Worm (Caenorhabditis elegans) whole organism, young adult: ENCODE data around the gene C39B10.4.

ENCODE experiments used
- B0019.2 ChIP-seq: fragments of 200-800 bp; sonication (Bioruptor generic); conservative IDR thresholded peaks from 2 replicates; pipeline ENCODE4 v1.3.6; 2022; ENCODE audit warnings: missing genetic modification reagents, missing genetic modification characterization, missing compliant biosample characterization
- B0035.1 ChIP-seq: sonication (generic microtip); optimal IDR thresholded peaks from 2 replicates; lab custom pipeline; 2016; ENCODE audit warnings: missing genetic modification characterization, mild to moderate bottlenecking, missing compliant biosample characterization, missing genotype, missing genetic modification reagents
- B0336.3 ChIP-seq: fragments of 200-800 bp; sonication (Bioruptor generic); IDR thresholded peaks from 2 replicates; pipeline ENCODE4 v1.3.6; 2022; ENCODE audit warnings: missing genetic modification characterization, missing compliant biosample characterization
- C17E4.6 ChIP-seq: fragments of 200-800 bp; sonication (Bioruptor generic); IDR thresholded peaks from 2 replicates; pipeline ENCODE4 v1.3.6; 2022; ENCODE audit warnings: missing genetic modification reagents, missing genetic modification characterization, missing compliant biosample characterization
- F33H1.4 ChIP-seq: fragments of 200-800 bp; sonication (Bioruptor generic); IDR thresholded peaks from 2 replicates; pipeline ENCODE4 v1.3.6; 2022; ENCODE audit warnings: missing genetic modification reagents, missing genetic modification characterization, missing compliant biosample characterization
- F55B11.4 ChIP-seq: sonication (generic microtip); optimal IDR thresholded peaks from 2 replicates; lab custom pipeline; 2016; ENCODE audit warnings: missing compliant biosample characterization, missing genetic modification characterization, borderline replicate concordance; ENCODE audit not compliant: insufficient read depth
- K11D2.4 ChIP-seq: fragments of 200-800 bp; sonication (Bioruptor generic); IDR thresholded peaks from 2 replicates; pipeline ENCODE4 v1.3.6; 2022; ENCODE audit warnings: missing genetic modification reagents, missing genetic modification characterization, missing compliant biosample characterization
- K12H6.12 ChIP-seq: fragments of 200-800 bp; sonication (Bioruptor generic); optimal IDR thresholded peaks from 2 replicates; lab custom pipeline; 2018; ENCODE audit warnings: mild to moderate bottlenecking, missing genetic modification characterization, missing compliant biosample characterization
- ZK185.1 ChIP-seq: sonication (generic microtip); optimal IDR thresholded peaks from 2 replicates; lab custom pipeline; 2016; ENCODE audit warnings: mild to moderate bottlenecking, missing genetic modification characterization, missing compliant biosample characterization; ENCODE audit not compliant: poor library complexity, severe bottlenecking
- akir-1 ChIP-seq: fragments of 200-800 bp; sonication (Bioruptor generic); optimal IDR thresholded peaks from 2 replicates; lab custom pipeline; 2018; ENCODE audit warnings: mild to moderate bottlenecking, missing genetic modification characterization, moderate library complexity, missing compliant biosample characterization
- ama-1 ChIP-seq, 3 experiments: fragments of 150-350 bp in 1 of 3; sonication (generic microtip) in 2 of 3; optimal IDR thresholded peaks; 2 replicates each; lab custom pipeline; 2014 to 2018; ENCODE audit warnings: missing biosample characterization in 2 of 3, missing genetic modification characterization in 2 of 3, missing genetic modification reagents in 2 of 3
- attf-5 ChIP-seq: fragments of 200-800 bp; sonication (Bioruptor generic); optimal IDR thresholded peaks from 2 replicates; lab custom pipeline; 2018; ENCODE audit warnings: mild to moderate bottlenecking, missing genetic modification characterization, missing compliant biosample characterization
- bed-2 ChIP-seq: fragments of 200-800 bp; sonication (Bioruptor generic); IDR thresholded peaks from 2 replicates; pipeline ENCODE4 v1.3.6; 2022; ENCODE audit warnings: missing genetic modification reagents, missing genetic modification characterization, missing compliant biosample characterization
- ccch-3 ChIP-seq: fragments of 200-800 bp; sonication (Bioruptor generic); optimal IDR thresholded peaks from 2 replicates; lab custom pipeline; 2018; ENCODE audit warnings: mild to moderate bottlenecking, missing genetic modification characterization, missing compliant biosample characterization
- ceh-27 ChIP-seq: fragments of 200-800 bp; sonication (Bioruptor generic); optimal IDR thresholded peaks from 2 replicates; lab custom pipeline; 2018; ENCODE audit warnings: mild to moderate bottlenecking, missing genetic modification characterization, moderate library complexity, missing compliant biosample characterization
- ceh-58 ChIP-seq: fragments of 200-800 bp; sonication (Bioruptor generic); IDR thresholded peaks from 2 replicates; pipeline ENCODE4 v1.3.6; 2022; ENCODE audit warnings: missing genetic modification characterization, missing compliant biosample characterization
- ceh-79 ChIP-seq: sonication (generic microtip); optimal IDR thresholded peaks from 2 replicates; lab custom pipeline; 2017; ENCODE audit warnings: mild to moderate bottlenecking, missing genetic modification characterization, missing compliant biosample characterization
- chd-7 ChIP-seq: sonication (generic microtip); optimal IDR thresholded peaks from 2 replicates; lab custom pipeline; 2016; ENCODE audit warnings: mild to moderate bottlenecking, missing genetic modification characterization, moderate library complexity, missing compliant biosample characterization
- dox-1 ChIP-seq: fragments of 200-800 bp; sonication (Bioruptor generic); IDR thresholded peaks from 2 replicates; pipeline ENCODE4 v1.3.6; 2022; ENCODE audit warnings: missing genetic modification reagents, missing genetic modification characterization, missing compliant biosample characterization
- egl-44 ChIP-seq: fragments of 200-800 bp; sonication (Bioruptor generic); IDR thresholded peaks from 2 replicates; pipeline ENCODE4 v1.3.6; 2022; ENCODE audit warnings: missing genetic modification reagents, missing genetic modification characterization, missing compliant biosample characterization
- hsf-1 ChIP-seq: fragments of 200-800 bp; sonication (Bioruptor generic); IDR thresholded peaks from 2 replicates; pipeline ENCODE4 v1.3.6; 2022; ENCODE audit warnings: missing genetic modification reagents, missing genetic modification characterization, missing compliant biosample characterization
- lin-35 ChIP-seq, 3 experiments: fragments of 150-350 bp in 2 of 3; sonication (generic microtip) in 1 of 3; optimal IDR thresholded peaks; 2 replicates each; lab custom pipeline; 2014 to 2018; ENCODE audit warnings: missing biosample characterization in 3 of 3, missing genetic modification characterization in 3 of 3, missing genetic modification reagents in 3 of 3
- lsl-1 ChIP-seq: fragments of 200-800 bp; sonication (Bioruptor generic); optimal IDR thresholded peaks from 2 replicates; lab custom pipeline; 2018; ENCODE audit warnings: mild to moderate bottlenecking, missing genetic modification characterization, moderate library complexity, missing compliant biosample characterization
- mel-28 ChIP-seq: sonication (generic microtip); optimal IDR thresholded peaks from 2 replicates; lab custom pipeline; 2016; ENCODE audit warnings: borderline replicate concordance, mild to moderate bottlenecking, missing genetic modification characterization, missing compliant biosample characterization
- mes-4 ChIP-seq: sonication (generic microtip); optimal IDR thresholded peaks from 2 replicates; lab custom pipeline; 2016; ENCODE audit warnings: missing genotype, missing genetic modification characterization, missing compliant biosample characterization
- nfya-1 ChIP-seq: sonication (generic microtip); optimal IDR thresholded peaks from 2 replicates; lab custom pipeline; 2017; ENCODE audit warnings: antibody characterized with exemption, missing compliant biosample characterization, missing genetic modification characterization, borderline replicate concordance; ENCODE audit not compliant: insufficient read depth
- nfya-2 ChIP-seq: fragments of 200-800 bp; sonication (Bioruptor generic); IDR thresholded peaks from 2 replicates; pipeline ENCODE4 v1.3.6; 2022; ENCODE audit warnings: missing genetic modification reagents, missing genetic modification characterization, missing compliant biosample characterization
- nhr-179 ChIP-seq: sonication (generic microtip); optimal IDR thresholded peaks from 2 replicates; lab custom pipeline; 2016; ENCODE audit warnings: mild to moderate bottlenecking, missing genetic modification characterization, missing compliant biosample characterization
- nhr-27 ChIP-seq: fragments of 200-800 bp; sonication (Bioruptor generic); optimal IDR thresholded peaks from 2 replicates; lab custom pipeline; 2018; ENCODE audit warnings: mild to moderate bottlenecking, missing genetic modification characterization, moderate library complexity, missing compliant biosample characterization
- nhr-80 ChIP-seq: sonication (generic microtip); optimal IDR thresholded peaks from 2 replicates; lab custom pipeline; 2016; ENCODE audit warnings: missing genetic modification characterization, missing compliant biosample characterization
- pbrm-1 ChIP-seq: fragments of 200-800 bp; sonication (Bioruptor generic); IDR thresholded peaks from 2 replicates; pipeline ENCODE4 v1.3.6; 2022; ENCODE audit warnings: missing genetic modification reagents, missing genetic modification characterization, missing compliant biosample characterization
- rec-8 ChIP-seq, 2 experiments: sonication (generic microtip); optimal IDR thresholded peaks; 2 replicates each; lab custom pipeline; 2016; ENCODE audit warnings: mild to moderate bottlenecking in 2 of 2, missing genetic modification characterization in 2 of 2, missing genetic modification reagents in 2 of 2, missing genotype in 2 of 2, missing biosample characterization in 1 of 2, missing compliant biosample characterization in 1 of 2, moderate library complexity in 1 of 2
- repo-1 ChIP-seq: sonication (generic microtip); optimal IDR thresholded peaks from 2 replicates; lab custom pipeline; 2017; ENCODE audit warnings: mild to moderate bottlenecking, missing genetic modification characterization, missing compliant biosample characterization
- sdz-38 ChIP-seq: sonication (generic microtip); optimal IDR thresholded peaks from 2 replicates; lab custom pipeline; 2016; ENCODE audit warnings: missing genotype, missing genetic modification characterization, missing compliant biosample characterization
- sea-2 ChIP-seq: fragments of 200-800 bp; sonication (Bioruptor generic); IDR thresholded peaks from 2 replicates; pipeline ENCODE4 v1.3.6; 2022; ENCODE audit warnings: missing genetic modification characterization, missing compliant biosample characterization
- snpc-4 ChIP-seq, 5 experiments: fragments of 150-350 bp in 1 of 5; sonication (generic microtip) in 4 of 5; optimal IDR thresholded peaks; 2 replicates each; lab custom pipeline; 2014 to 2018; ENCODE audit warnings: missing genetic modification characterization in 5 of 5, missing biosample characterization in 3 of 5, antibody characterized with exemption in 2 of 5, mild to moderate bottlenecking in 2 of 5, missing compliant biosample characterization in 2 of 5, missing genotype in 2 of 5, moderate library complexity in 2 of 5, missing genetic modification reagents in 1 of 5
- tlf-1 ChIP-seq: fragments of 200-800 bp; sonication (Bioruptor generic); optimal IDR thresholded peaks from 2 replicates; lab custom pipeline; 2018; ENCODE audit warnings: mild to moderate bottlenecking, missing genetic modification characterization, missing compliant biosample characterization
- unc-130 ChIP-seq: sonication (generic microtip); optimal IDR thresholded peaks from 2 replicates; lab custom pipeline; 2016; ENCODE audit warnings: missing genetic modification reagents, missing genetic modification characterization, missing compliant biosample characterization
- zfh-2 ChIP-seq: fragments of 200-800 bp; sonication (Bioruptor generic); conservative IDR thresholded peaks from 2 replicates; pipeline ENCODE4 v1.3.6; 2022; ENCODE audit warnings: missing genetic modification reagents, missing genetic modification characterization, missing compliant biosample characterization
- ztf-22 ChIP-seq: fragments of 200-800 bp; sonication (Bioruptor generic); optimal IDR thresholded peaks from 2 replicates; lab custom pipeline; 2018; ENCODE audit warnings: mild to moderate bottlenecking, missing genetic modification characterization, moderate library complexity, missing compliant biosample characterization
- ztf-26 ChIP-seq: sonication (generic microtip); optimal IDR thresholded peaks from 2 replicates; lab custom pipeline; 2017; ENCODE audit warnings: missing genetic modification characterization, missing compliant biosample characterization
- ztf-6 ChIP-seq: fragments of 200-800 bp; sonication (Bioruptor generic); IDR thresholded peaks from 2 replicates; pipeline ENCODE4 v1.3.6; 2022; ENCODE audit warnings: missing genetic modification reagents, missing genetic modification characterization, missing compliant biosample characterization

The C39B10.4 gene

DNA sequence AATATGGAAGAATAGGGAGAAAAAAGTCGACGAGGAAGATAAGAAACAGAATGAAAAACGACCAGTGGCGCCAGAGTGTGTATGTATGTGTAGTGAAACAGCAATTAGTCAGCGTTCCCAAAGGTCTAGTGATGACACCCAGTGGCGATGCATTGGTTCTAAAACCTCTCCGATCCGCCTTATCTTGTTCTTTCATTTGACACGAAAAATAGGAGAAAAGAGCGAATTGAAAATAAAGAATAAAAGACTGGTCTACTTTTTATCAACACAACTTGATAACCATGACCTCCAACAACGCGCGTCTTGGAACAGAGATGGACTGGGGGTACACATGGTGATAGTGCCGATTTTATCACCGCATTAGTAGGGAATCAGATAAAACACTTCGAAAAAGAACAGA, 13.9 kb upstream of the C39B10.4 start:
- no peak for TF ChIP-seq sea-2 (GFP tag; lab: Robert Waterston, UW)
- no peak for TF ChIP-seq repo-1 (tag; lab: Kevin White, UChicago)
- TF ChIP-seq dox-1 (GFP tag; lab: Robert Waterston, UW) = 0 out of 2 replicates have a peak, but pooled peaks have one; percentile 18
- TF ChIP-seq nhr-80 = peak; percentile 73

DNA sequence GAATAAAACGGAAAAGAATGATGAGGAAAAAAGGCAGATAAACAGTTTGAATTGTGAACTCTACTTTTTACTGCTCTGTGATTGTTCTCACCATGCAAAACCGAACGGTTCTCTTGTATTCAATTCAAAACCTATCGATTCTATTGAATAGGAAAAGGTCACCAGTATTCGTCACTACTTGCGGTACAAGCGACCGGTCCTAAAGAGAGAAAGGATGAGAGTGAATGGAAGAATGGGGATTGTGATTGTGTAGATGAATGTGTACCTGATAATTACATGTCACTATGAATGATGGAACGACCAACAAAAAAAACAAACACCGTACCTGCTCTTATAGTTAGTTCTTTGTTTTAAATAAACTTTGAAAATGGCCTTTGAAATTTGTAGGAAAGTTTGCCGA, 12.0 kb upstream of the C39B10.4 start:
- TF ChIP-seq attf-5 (GFP tag; lab: Kevin White, UChicago) = no peak
- no peak for TF ChIP-seq egl-44 (GFP tag; lab: Robert Waterston, UW)
- TF ChIP-seq lsl-1 = no peak
- no peak for TF ChIP-seq ccch-3 (GFP tag; lab: Kevin White, UChicago)
- TF ChIP-seq lin-35 (GFP tag; optimal IDR thresholded peaks at IDR 0.05; lab: Kevin White, UChicago) = no peak
- TF ChIP-seq repo-1 (tag; lab: Kevin White, UChicago) = no peak

DNA sequence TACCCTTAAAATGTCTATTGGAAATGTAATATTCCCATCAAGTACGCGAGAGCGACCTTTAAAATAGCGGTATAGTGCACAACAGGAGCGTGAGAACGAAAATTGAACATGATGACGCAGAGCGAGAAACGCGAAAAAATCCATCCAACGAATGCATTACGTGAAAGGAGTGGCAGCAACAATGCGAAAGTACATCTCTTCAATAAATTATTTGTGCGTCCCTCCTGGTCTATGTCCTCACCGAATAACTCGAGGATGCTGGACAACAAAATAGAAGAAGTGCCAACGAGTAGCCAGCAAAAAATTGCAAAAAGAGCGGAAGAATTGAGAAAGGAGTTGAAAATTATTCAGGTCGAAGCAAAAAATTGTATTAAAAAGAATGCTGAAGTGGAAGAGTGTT, 10.9 kb upstream of the C39B10.4 start:
- TF ChIP-seq ceh-27 (peak; percentile 30), ztf-26 (tag; lab: Kevin White, UChicago) (no peak)

DNA sequence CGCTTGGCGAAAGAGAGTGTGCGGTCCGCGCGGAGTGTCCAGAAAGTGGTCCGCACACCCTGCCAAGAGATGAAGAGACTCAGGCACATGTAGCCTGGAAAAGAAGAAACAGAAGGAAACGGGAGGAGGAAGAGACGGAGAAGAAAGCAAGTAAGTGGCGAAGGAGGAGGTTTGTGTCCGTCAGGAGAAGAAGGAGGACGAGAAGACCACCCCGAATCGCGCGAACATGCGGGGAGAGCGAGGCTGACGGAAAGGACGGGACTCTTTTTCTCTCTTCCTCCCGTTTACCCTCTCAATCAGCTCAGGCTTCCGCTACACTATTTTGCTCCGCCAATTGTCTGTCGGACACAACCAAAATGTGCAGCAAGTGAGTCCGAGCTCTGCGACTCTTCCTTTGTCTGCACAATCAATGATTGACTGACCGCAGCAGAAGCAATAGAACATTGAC, 9.3 kb upstream of the C39B10.4 start:
- TF ChIP-seq B0336.3 (no peak; the same call in 1 of the 2 replicates), rec-8 (tag; optimal IDR thresholded peaks at IDR 0.05; lab: Kevin White, UChicago) (no peak), F55B11.4 (tag; lab: Kevin White, UChicago) (no peak), ztf-6 (GFP tag; lab: Robert Waterston, UW) (peak; percentile 60; the same call in 1 of the 2 replicates), lsl-1 (no peak), nfya-1 (tag; lab: Kevin White, UChicago) (no peak), hsf-1 (no peak), ceh-79 (tag; lab: Kevin White, UChicago) (no peak), K11D2.4 (GFP tag; lab: Robert Waterston, UW) (peak; percentile 64; the same call in 1 of the 2 replicates), nhr-27 (tag; lab: Kevin White, UChicago) (no peak), ceh-58 (GFP tag; lab: Robert Waterston, UW) (no peak), F33H1.4 (GFP tag; lab: Robert Waterston, UW) (no peak), bed-2 (GFP tag; lab: Robert Waterston, UW) (peak; percentile 50; the same call in 1 of the 2 replicates), K12H6.12 (peak; percentile 89), snpc-4 (GFP tag; optimal IDR thresholded peaks at IDR 0.05; lab: Kevin White, UChicago) (no peak), snpc-4 (tag; optimal IDR thresholded peaks at IDR 0.05; lab: Kevin White, UChicago) (no peak), C17E4.6 (GFP tag; lab: Robert Waterston, UW) (no peak), ztf-22 (GFP tag; lab: Kevin White, UChicago) (no peak), sdz-38 (no peak), lin-35 (GFP tag; optimal IDR thresholded peaks at IDR 0.05; lab: Kevin White, UChicago) (no peak), B0035.1 (tag; lab: Kevin White, UChicago) (no peak), zfh-2 (GFP tag; lab: Robert Waterston, UW) (peak; percentile 98), tlf-1 (GFP tag; lab: Kevin White, UChicago) (no peak), ama-1 (optimal IDR thresholded peaks at IDR 0.05; lab: Kevin White, UChicago) (no peak), ama-1 (GFP tag; optimal IDR thresholded peaks at IDR 0.05; lab: Kevin White, UChicago) (no peak), B0019.2 (no peak), nhr-179 (tag; lab: Kevin White, UChicago) (no peak), attf-5 (GFP tag; lab: Kevin White, UChicago) (peak; percentile 33), nfya-2 (GFP tag; lab: Robert Waterston, UW) (no peak), mel-28 (tag; lab: Kevin White, UChicago) (no peak), chd-7 (tag; lab: Kevin White, UChicago) (no peak), pbrm-1 (GFP tag; lab: Robert Waterston, UW) (0 out of 2 replicates have a peak, but pooled peaks have one; percentile 48), akir-1 (no peak), mes-4 (tag; lab: Kevin White, UChicago) (no peak), ZK185.1 (tag; lab: Kevin White, UChicago) (no peak), unc-130 (GFP tag; lab: Kevin White, UChicago) (no peak)
